Fruit fly (Drosophila melanogaster) Kc167 (cell line): ENCODE data around the gene Fum1.

Experiments used
- Myc ChIP-seq: fragments of >200 bp; optimal IDR thresholded peaks from 2 replicates; lab custom pipeline; 2017; ENCODE audit warnings: missing external identifiers
- Sin3A ChIP-seq: fragments of >200 bp; optimal IDR thresholded peaks from 2 replicates; lab custom pipeline; 2018; ENCODE audit warnings: missing external identifiers
- h ChIP-seq: fragments of >200 bp; optimal IDR thresholded peaks from 3 replicates; lab custom pipeline; 2018; ENCODE audit warnings: missing external identifiers
- insv ChIP-seq: fragments of >200 bp; optimal IDR thresholded peaks from 3 replicates; lab custom pipeline; 2018; ENCODE audit warnings: missing external identifiers
- psq ChIP-seq: fragments of >200 bp; optimal IDR thresholded peaks from 2 replicates; lab custom pipeline; 2017; ENCODE audit warnings: missing external identifiers
- ttk ChIP-seq: sonication (Bioruptor generic); optimal IDR thresholded peaks from 2 replicates; lab custom pipeline; 2017; ENCODE audit warnings: missing external identifiers

DNA sequence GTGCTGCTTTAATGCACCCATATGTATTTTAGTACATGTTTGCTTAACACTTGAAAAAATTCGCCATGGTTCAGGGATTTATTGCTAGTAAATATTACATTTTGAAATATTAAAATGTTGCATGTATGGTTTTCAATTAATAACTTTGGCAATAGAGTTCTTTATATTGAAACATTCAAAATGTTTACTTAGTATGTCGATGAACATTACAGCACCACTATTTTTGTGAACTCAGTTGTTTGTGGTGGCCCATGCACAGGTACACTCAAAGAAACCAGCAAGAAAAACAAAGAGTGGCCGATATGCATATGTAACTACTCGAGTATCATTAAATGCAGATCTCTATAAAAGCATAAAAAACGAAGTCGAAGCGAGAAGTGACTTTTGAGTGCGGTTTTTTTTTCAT is 23.8 kb downstream of the Fum1 start:
- no peak for TF ChIP-seq Myc (lab: Kevin White, UChicago)
- no peak for TF ChIP-seq Sin3A (lab: Kevin White, UChicago)
- TF ChIP-seq psq (lab: Kevin White, UChicago), result no peak
- TF ChIP-seq insv (lab: Kevin White, UChicago), result no peak
- TF ChIP-seq h (lab: Kevin White, UChicago), result no peak
- no peak for TF ChIP-seq ttk (lab: Kevin White, UChicago)
